Worm (Caenorhabditis elegans): Measurements from ENCODE around the gene scl-18.

- TF ChIP-seq nhr-77 (tag; optimal IDR thresholded peaks at IDR 0.05): no peak
- TF ChIP-seq unc-62 (GFP tag; optimal IDR thresholded peaks at IDR 0.05): no peak
- no peak for TF ChIP-seq snpc-4 (tag; optimal IDR thresholded peaks at IDR 0.05)
- TF ChIP-seq sem-4 (tag; optimal IDR thresholded peaks at IDR 0.05): no peak
- TF ChIP-seq nhr-25 (tag; optimal IDR thresholded peaks at IDR 0.05): no peak
- TF ChIP-seq nhr-11 (tag; optimal IDR thresholded peaks at IDR 0.05): no peak
- TF ChIP-seq ztf-11 (tag; optimal IDR thresholded peaks at IDR 0.05): no peak
- TF ChIP-seq elt-1 (tag; optimal IDR thresholded peaks at IDR 0.05): no peak
- TF ChIP-seq mab-5 (tag; optimal IDR thresholded peaks at IDR 0.05): no peak
- TF ChIP-seq ama-1 (optimal IDR thresholded peaks at IDR 0.05): no peak
- no peak for TF ChIP-seq zag-1 (tag; optimal IDR thresholded peaks at IDR 0.05)
- TF ChIP-seq skn-1 (tag; optimal IDR thresholded peaks at IDR 0.05): no peak
- TF ChIP-seq nhr-10 (tag; optimal IDR thresholded peaks at IDR 0.05): no peak
- no peak for TF ChIP-seq egl-27 (tag; optimal IDR thresholded peaks at IDR 0.05)
Measured at ce11 chrIV:11773692-11774225, 19.5 kb upstream of the scl-18 start, which contains the start of gene lips-5.
